Worm (Caenorhabditis elegans): ENCODE measurements around the gene F36H1.12.

- no peak for TF ChIP-seq lin-39 (tag; optimal IDR thresholded peaks at IDR 0.05)
- TF ChIP-seq hlh-17 (GFP tag; optimal IDR thresholded peaks at IDR 0.05; ENCODE audit: borderline replicate concordance) = no peak
- TF ChIP-seq fkh-10 (GFP tag; optimal IDR thresholded peaks at IDR 0.05) = no peak
- TF ChIP-seq nhr-76 (tag; optimal IDR thresholded peaks at IDR 0.05) = no peak
Observed at ce11 chrIV:11030117-11030516, 23.4 kb downstream of the F36H1.12 start.
